Fruit fly (Drosophila melanogaster): ENCODE data around the gene Gapvd1.

Gene Gapvd1

dm6 chrX:11340719-11341322 is 15.6 kb downstream of the Gapvd1 start (continued):
- TF ChIP-seq Med (GFP tag) (peak; percentile 74), lab (GFP tag; optimal IDR thresholded peaks at IDR 0.05) (peak; percentile 32), CG14710 (tag; optimal IDR thresholded peaks at IDR 0.05) (peak; percentile 37), CG10565 (GFP tag; optimal IDR thresholded peaks at IDR 0.05) (no peak), sens (GFP tag) (peak; percentile 80), B-H2 (GFP tag; optimal IDR thresholded peaks at IDR 0.05) (no peak), CG17829 (tag; optimal IDR thresholded peaks at IDR 0.05) (no peak), NC2α (GFP tag; optimal IDR thresholded peaks at IDR 0.05) (no peak), CG11093 (GFP tag; IDR thresholded peaks at IDR 0.05) (no peak), dimm (GFP tag; IDR thresholded peaks at IDR 0.05) (no peak), btn (GFP tag; optimal IDR thresholded peaks at IDR 0.05) (no peak), Meics (GFP tag; optimal IDR thresholded peaks at IDR 0.05) (no peak), CG10543 (GFP tag; optimal IDR thresholded peaks at IDR 0.05) (no peak), ci (GFP tag; IDR thresholded peaks at IDR 0.05) (peak; percentile 53; the same call in 1 of the 3 replicates), insv (GFP tag; optimal IDR thresholded peaks at IDR 0.05) (no peak), ato (GFP tag; IDR thresholded peaks at IDR 0.05; ENCODE audit: partially characterized antibody) (no peak), klu (GFP tag; IDR thresholded peaks at IDR 0.05) (no peak), Pdp1 (GFP tag; optimal IDR thresholded peaks at IDR 0.05) (no peak), Lhr (GFP tag; optimal IDR thresholded peaks at IDR 0.05) (no peak), Fer3 (tag; optimal IDR thresholded peaks at IDR 0.05) (peak; percentile 3), Hr39 (optimal IDR thresholded peaks at IDR 0.05) (no peak), wor (GFP tag; IDR thresholded peaks at IDR 0.05) (no peak), sim (GFP tag; IDR thresholded peaks at IDR 0.05) (no peak), psq (GFP tag; optimal IDR thresholded peaks at IDR 0.05) (no peak), dan (GFP tag; IDR thresholded peaks at IDR 0.05) (no peak), CG15601 (tag; optimal IDR thresholded peaks at IDR 0.05) (peak; percentile 5), CG8290 (GFP tag; optimal IDR thresholded peaks at IDR 0.05) (no peak), CG8290 (tag; optimal IDR thresholded peaks at IDR 0.05) (peak in 1 of 2 experiments; percentile 2), CG13424 (tag; optimal IDR thresholded peaks at IDR 0.05) (peak; percentile 14), dysf (GFP tag; IDR thresholded peaks at IDR 0.05) (0 out of 3 replicates have a peak, but pooled peaks have one; percentile 26), CG18262 (tag; optimal IDR thresholded peaks at IDR 0.05) (peak; percentile 41), CG10959 (GFP tag; IDR thresholded peaks at IDR 0.05) (no peak), sr (GFP tag; IDR thresholded peaks at IDR 0.05) (no peak), slbo (GFP tag; IDR thresholded peaks at IDR 0.05) (peak; percentile 29; the same call in 1 of the 2 replicates), CG9727 (GFP tag; optimal IDR thresholded peaks at IDR 0.05) (peak; percentile 4), exex (tag; optimal IDR thresholded peaks at IDR 0.05) (peak; percentile 18), Hmx (GFP tag; optimal IDR thresholded peaks at IDR 0.05) (no peak), CG10979 (tag; optimal IDR thresholded peaks at IDR 0.05) (peak; percentile 24), wdn (GFP tag; IDR thresholded peaks at IDR 0.05) (no peak), crol (GFP tag; IDR thresholded peaks at IDR 0.05) (peak; percentile 88), CG1024 (GFP tag; IDR thresholded peaks at IDR 0.05) (0 out of 2 replicates have a peak, but pooled peaks have one; percentile 12), az2 (GFP tag; optimal IDR thresholded peaks at IDR 0.05) (peak; percentile 10), CG7745 (tag; optimal IDR thresholded peaks at IDR 0.05) (no peak), row (GFP tag; IDR thresholded peaks at IDR 0.05) (peak; percentile 69), CG11504 (tag; optimal IDR thresholded peaks at IDR 0.05) (peak; percentile 34), tgo (GFP tag; IDR thresholded peaks at IDR 0.05) (no peak), bsh (GFP tag; optimal IDR thresholded peaks at IDR 0.05) (peak in 1 of 2 experiments; percentile 16), CG9437 (GFP tag; optimal IDR thresholded peaks at IDR 0.05) (peak; percentile 14), Gug (GFP tag; IDR thresholded peaks at IDR 0.05) (peak; percentile 2; the same call in 1 of the 4 replicates), CG43689 (GFP tag; IDR thresholded peaks at IDR 0.05) (no peak), HLH4C (GFP tag; IDR thresholded peaks at IDR 0.05; ENCODE audit: partially characterized antibody) (no peak)

All from whole organism, embryonic.